Fruit fly (Drosophila melanogaster) whole organism, wandering third instar larva: Measurements from ENCODE around the gene CG31952.

ENCODE experiments used
- CrebA ChIP-seq: fragments of 200-800 bp; sonication (Bioruptor generic); optimal IDR thresholded peaks from 2 replicates; lab custom pipeline; 2016; ENCODE audit warnings: missing biosample characterization, mild to moderate bottlenecking, missing genetic modification characterization, borderline replicate concordance
- Dfd ChIP-seq: fragments of >200 bp; optimal IDR thresholded peaks from 2 replicates; lab custom pipeline; 2017; ENCODE audit warnings: missing biosample characterization, missing genetic modification characterization
- Dif ChIP-seq: fragments of 200-275, 200-300 bp; sonication (Bioruptor generic); optimal IDR thresholded peaks from 2 replicates; lab custom pipeline; 2018; ENCODE audit warnings: missing biosample characterization, missing genetic modification characterization; ENCODE audit not compliant: partially characterized antibody
- Hr78 ChIP-seq: fragments of >200 bp; optimal IDR thresholded peaks from 2 replicates; lab custom pipeline; 2017; ENCODE audit warnings: missing biosample characterization, missing genetic modification characterization
- Hr83 ChIP-seq: fragments of 200-300 bp; sonication (Bioruptor generic); optimal IDR thresholded peaks from 2 replicates; lab custom pipeline; 2016; ENCODE audit warnings: missing biosample characterization, mild to moderate bottlenecking, missing genetic modification characterization, moderate library complexity; ENCODE audit not compliant: poor library complexity, severe bottlenecking
- Myc ChIP-seq: fragments of >200 bp; optimal IDR thresholded peaks from 2 replicates; lab custom pipeline; 2017
- Rel ChIP-seq, 2 experiments: fragments of 200-800 bp; sonication (Bioruptor generic) in 1 of 2; optimal IDR thresholded peaks; 2 replicates in 1 of 2; 3 replicates in 1 of 2; lab custom pipeline; 2016 to 2019; ENCODE audit warnings: mild to moderate bottlenecking in 2 of 2, missing biosample characterization in 2 of 2, missing genetic modification characterization in 2 of 2, moderate library complexity in 1 of 2
- Vsx2 ChIP-seq: fragments of 200-300, 225-300 bp; sonication (Bioruptor generic); optimal IDR thresholded peaks from 2 replicates; lab custom pipeline; 2018; ENCODE audit warnings: missing biosample characterization, missing genetic modification characterization; ENCODE audit not compliant: partially characterized antibody
- brk ChIP-seq: fragments of 200-800 bp; sonication (Bioruptor generic); optimal IDR thresholded peaks from 2 replicates; lab custom pipeline; 2016; ENCODE audit warnings: missing biosample characterization, mild to moderate bottlenecking, missing genetic modification characterization
- fru ChIP-seq: fragments of 200-800 bp; sonication (Bioruptor generic); optimal IDR thresholded peaks from 3 replicates; lab custom pipeline; 2016; ENCODE audit warnings: missing biosample characterization, mild to moderate bottlenecking, missing genetic modification characterization
- h ChIP-seq: fragments of 200-800 bp; sonication (Bioruptor generic); optimal IDR thresholded peaks from 3 replicates; lab custom pipeline; 2016; ENCODE audit warnings: missing biosample characterization, mild to moderate bottlenecking, missing genetic modification characterization
- psq ChIP-seq: fragments of 200-800 bp; sonication (Bioruptor generic); optimal IDR thresholded peaks from 3 replicates; lab custom pipeline; 2017; ENCODE audit warnings: missing biosample characterization, mild to moderate bottlenecking, missing genetic modification characterization, moderate library complexity
- sage ChIP-seq: fragments of 200-800 bp; sonication (Bioruptor generic); optimal IDR thresholded peaks from 2 replicates; lab custom pipeline; 2016; ENCODE audit warnings: missing biosample characterization, mild to moderate bottlenecking, missing genetic modification characterization
- usp ChIP-seq: fragments of >200 bp; optimal IDR thresholded peaks from 2 replicates; lab custom pipeline; 2017; ENCODE audit warnings: missing biosample characterization, missing genetic modification characterization

- no peak for TF ChIP-seq brk (GFP tag; lab: Kevin White, UChicago)
- no peak for TF ChIP-seq Dif (GFP tag; lab: Kevin White, UChicago)
- no peak for TF ChIP-seq usp
- TF ChIP-seq Hr83 (GFP tag; lab: Kevin White, UChicago): no peak
- TF ChIP-seq h (GFP tag; lab: Kevin White, UChicago): no peak
- no peak for TF ChIP-seq psq (GFP tag; lab: Kevin White, UChicago)
- no peak for TF ChIP-seq Hr78
- no peak for TF ChIP-seq Myc (lab: Kevin White, UChicago)
- no peak for TF ChIP-seq Dfd (GFP tag; lab: Kevin White, UChicago)
- TF ChIP-seq Rel (GFP tag; optimal IDR thresholded peaks at IDR 0.05; lab: Kevin White, UChicago): no peak
- peak; percentile 80 for TF ChIP-seq Rel (tag; optimal IDR thresholded peaks at IDR 0.05; lab: Kevin White, UChicago)
- no peak for TF ChIP-seq Vsx2 (GFP tag; lab: Kevin White, UChicago)
- TF ChIP-seq fru (GFP tag; lab: Kevin White, UChicago): no peak
- TF ChIP-seq CrebA: no peak
- TF ChIP-seq sage (GFP tag; lab: Kevin White, UChicago): peak; percentile 64
Measured at dm6 chr2L:3449555-3450320, 33.2 kb downstream of the CG31952 start, which contains the start of gene Snx1.
